Worm (Caenorhabditis elegans) whole organism, young adult: ENCODE data around the gene Y110A2AL.2.

Experiments used
- B0035.1 ChIP-seq: sonication (generic microtip); optimal IDR thresholded peaks from 2 replicates; lab custom pipeline; 2016; ENCODE audit warnings: missing genetic modification characterization, mild to moderate bottlenecking, missing compliant biosample characterization, missing genotype, missing genetic modification reagents
- F10E7.11 ChIP-seq: sonication (generic microtip); optimal IDR thresholded peaks from 2 replicates; lab custom pipeline; 2017; ENCODE audit warnings: mild to moderate bottlenecking, missing genetic modification characterization, moderate library complexity, missing compliant biosample characterization
- F23B12.7 ChIP-seq: sonication (generic microtip); optimal IDR thresholded peaks from 2 replicates; lab custom pipeline; 2017; ENCODE audit warnings: missing genetic modification characterization, mild to moderate bottlenecking, missing compliant biosample characterization, antibody characterized with exemption, moderate library complexity; ENCODE audit not compliant: insufficient read depth
- F33H1.4 ChIP-seq: fragments of 200-800 bp; sonication (Bioruptor generic); IDR thresholded peaks from 2 replicates; pipeline ENCODE4 v1.3.6; 2022; ENCODE audit warnings: missing genetic modification reagents, missing genetic modification characterization, missing compliant biosample characterization
- F39B2.1 ChIP-seq: fragments of 200-800 bp; sonication (Bioruptor generic); IDR thresholded peaks from 2 replicates; pipeline ENCODE4 v1.3.6; 2022; ENCODE audit warnings: missing genetic modification reagents, missing genetic modification characterization, missing compliant biosample characterization
- F55B11.4 ChIP-seq: sonication (generic microtip); optimal IDR thresholded peaks from 2 replicates; lab custom pipeline; 2016; ENCODE audit warnings: missing compliant biosample characterization, missing genetic modification characterization, borderline replicate concordance; ENCODE audit not compliant: insufficient read depth
- Y79H2A.3 ChIP-seq: fragments of 200-800 bp; sonication (Bioruptor generic); conservative IDR thresholded peaks from 2 replicates; pipeline ENCODE4 v1.3.6; 2022; ENCODE audit warnings: missing genetic modification reagents, missing genetic modification characterization, missing compliant biosample characterization
- ama-1 ChIP-seq, 3 experiments: fragments of 150-350 bp in 1 of 3; sonication (generic microtip) in 2 of 3; optimal IDR thresholded peaks; 2 replicates each; lab custom pipeline; 2014 to 2018; ENCODE audit warnings: missing biosample characterization in 2 of 3, missing genetic modification characterization in 2 of 3, missing genetic modification reagents in 2 of 3
- aptf-2 ChIP-seq: fragments of 200-800 bp; sonication (Bioruptor generic); conservative IDR thresholded peaks from 2 replicates; pipeline ENCODE4 v1.3.6; 2022; ENCODE audit warnings: missing genetic modification reagents, missing genetic modification characterization, missing compliant biosample characterization
- atf-7 ChIP-seq: sonication (generic microtip); optimal IDR thresholded peaks from 2 replicates; lab custom pipeline; 2017; ENCODE audit warnings: mild to moderate bottlenecking, missing genetic modification characterization, missing compliant biosample characterization
- attf-5 ChIP-seq: fragments of 200-800 bp; sonication (Bioruptor generic); optimal IDR thresholded peaks from 2 replicates; lab custom pipeline; 2018; ENCODE audit warnings: mild to moderate bottlenecking, missing genetic modification characterization, missing compliant biosample characterization
- bed-2 ChIP-seq: fragments of 200-800 bp; sonication (Bioruptor generic); IDR thresholded peaks from 2 replicates; pipeline ENCODE4 v1.3.6; 2022; ENCODE audit warnings: missing genetic modification reagents, missing genetic modification characterization, missing compliant biosample characterization
- cebp-1 ChIP-seq, 2 experiments: fragments of 200-800 bp in 1 of 2; sonication (Bioruptor generic) in 1 of 2; sonication (generic microtip) in 1 of 2; IDR thresholded peaks in 1 of 2; optimal IDR thresholded peaks in 1 of 2; 2 replicates each; pipeline versions ENCODE4 v1.3.6 to Lab custom; 2017 to 2022; ENCODE audit warnings: missing compliant biosample characterization in 2 of 2, missing genetic modification characterization in 2 of 2, mild to moderate bottlenecking in 1 of 2, missing genetic modification reagents in 1 of 2, moderate library complexity in 1 of 2
- dox-1 ChIP-seq: fragments of 200-800 bp; sonication (Bioruptor generic); IDR thresholded peaks from 2 replicates; pipeline ENCODE4 v1.3.6; 2022; ENCODE audit warnings: missing genetic modification reagents, missing genetic modification characterization, missing compliant biosample characterization
- fkh-3 ChIP-seq: sonication (generic microtip); optimal IDR thresholded peaks from 2 replicates; lab custom pipeline; 2016; ENCODE audit warnings: mild to moderate bottlenecking, missing genetic modification characterization, missing compliant biosample characterization
- gei-17 ChIP-seq: fragments of 200-800 bp; sonication (Bioruptor generic); optimal IDR thresholded peaks from 2 replicates; lab custom pipeline; 2018; ENCODE audit warnings: mild to moderate bottlenecking, missing genetic modification characterization, missing compliant biosample characterization
- lin-40 ChIP-seq: sonication (generic microtip); optimal IDR thresholded peaks from 2 replicates; lab custom pipeline; 2016; ENCODE audit warnings: missing genetic modification characterization, mild to moderate bottlenecking, missing compliant biosample characterization, missing genotype, missing genetic modification reagents
- lin-54 ChIP-seq: fragments of 200-800 bp; sonication (Bioruptor generic); optimal IDR thresholded peaks from 2 replicates; lab custom pipeline; 2018; ENCODE audit warnings: mild to moderate bottlenecking, missing genetic modification characterization, missing compliant biosample characterization
- madf-3 ChIP-seq: fragments of 200-800 bp; sonication (Bioruptor generic); IDR thresholded peaks from 2 replicates; pipeline ENCODE4 v1.3.6; 2022; ENCODE audit warnings: missing genetic modification reagents, missing genetic modification characterization, missing compliant biosample characterization
- nhr-120 ChIP-seq: fragments of 200-800 bp; sonication (Bioruptor generic); IDR thresholded peaks from 2 replicates; pipeline ENCODE4 v1.3.6; 2022; ENCODE audit warnings: missing genetic modification characterization, missing compliant biosample characterization
- nhr-179 ChIP-seq: sonication (generic microtip); optimal IDR thresholded peaks from 2 replicates; lab custom pipeline; 2016; ENCODE audit warnings: mild to moderate bottlenecking, missing genetic modification characterization, missing compliant biosample characterization
- pbrm-1 ChIP-seq: fragments of 200-800 bp; sonication (Bioruptor generic); IDR thresholded peaks from 2 replicates; pipeline ENCODE4 v1.3.6; 2022; ENCODE audit warnings: missing genetic modification reagents, missing genetic modification characterization, missing compliant biosample characterization
- rcor-1 ChIP-seq: fragments of 200-800 bp; sonication (Bioruptor generic); IDR thresholded peaks from 2 replicates; pipeline ENCODE4 v1.3.6; 2022; ENCODE audit warnings: missing genetic modification reagents, missing genetic modification characterization, missing compliant biosample characterization
- rpc-1 ChIP-seq, 2 experiments: fragments of 150-350 bp in 1 of 2; sonication (generic microtip) in 1 of 2; optimal IDR thresholded peaks; 2 replicates each; lab custom pipeline; 2014 to 2018; ENCODE audit warnings: missing biosample characterization in 1 of 2, missing genetic modification characterization in 1 of 2, missing genetic modification reagents in 1 of 2, missing genotype in 1 of 2
- unc-130 ChIP-seq: sonication (generic microtip); optimal IDR thresholded peaks from 2 replicates; lab custom pipeline; 2016; ENCODE audit warnings: missing genetic modification reagents, missing genetic modification characterization, missing compliant biosample characterization
- unc-62 ChIP-seq: fragments of 150-350 bp; optimal IDR thresholded peaks from 2 replicates; lab custom pipeline; 2014; ENCODE audit warnings: missing biosample characterization, missing genetic modification reagents, missing genetic modification characterization
- xnd-1 ChIP-seq: sonication (generic microtip); optimal IDR thresholded peaks from 2 replicates; lab custom pipeline; 2016; ENCODE audit warnings: missing genotype, missing genetic modification reagents, missing genetic modification characterization, missing compliant biosample characterization
- zfh-2 ChIP-seq: fragments of 200-800 bp; sonication (Bioruptor generic); conservative IDR thresholded peaks from 2 replicates; pipeline ENCODE4 v1.3.6; 2022; ENCODE audit warnings: missing genetic modification reagents, missing genetic modification characterization, missing compliant biosample characterization
- ztf-22 ChIP-seq: fragments of 200-800 bp; sonication (Bioruptor generic); optimal IDR thresholded peaks from 2 replicates; lab custom pipeline; 2018; ENCODE audit warnings: mild to moderate bottlenecking, missing genetic modification characterization, moderate library complexity, missing compliant biosample characterization
- ztf-6 ChIP-seq: fragments of 200-800 bp; sonication (Bioruptor generic); IDR thresholded peaks from 2 replicates; pipeline ENCODE4 v1.3.6; 2022; ENCODE audit warnings: missing genetic modification reagents, missing genetic modification characterization, missing compliant biosample characterization

Gene Y110A2AL.2

DNA sequence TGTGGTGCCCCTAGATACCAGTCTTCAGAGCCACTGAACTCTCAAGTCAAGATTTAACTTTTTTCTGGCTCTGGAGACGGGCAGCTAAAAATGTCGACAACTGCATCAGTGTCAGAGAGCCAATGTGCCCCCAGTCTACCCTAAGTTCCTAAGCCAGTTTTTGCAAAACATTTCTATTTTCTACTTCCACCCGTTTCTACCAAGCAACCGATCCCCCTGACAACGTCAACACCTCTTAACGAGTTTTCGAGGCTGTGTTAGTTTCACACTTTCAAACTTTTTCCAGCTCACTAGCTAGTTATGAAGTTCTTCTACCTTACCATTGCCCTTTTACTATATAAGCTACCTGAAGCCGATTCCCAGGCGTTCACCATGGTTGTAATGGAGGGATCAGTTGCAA lies 3.6 kb upstream of the Y110A2AL.2 start, which contains the start of gene Y110A2AL.5:
TSS of gene Y110A2AL.5 (plus strand) at position 301 of the 400 bp plus-strand sequence.
- no peak for TF ChIP-seq bed-2 (GFP tag; lab: Robert Waterston, UW)
- TF ChIP-seq rcor-1 (GFP tag; lab: Robert Waterston, UW), result no peak
- no peak for TF ChIP-seq madf-3 (GFP tag; lab: Robert Waterston, UW)
- TF ChIP-seq lin-40 (tag; lab: Kevin White, UChicago), result no peak
- TF ChIP-seq cebp-1 (GFP tag; IDR thresholded peaks at IDR 0.05; lab: Robert Waterston, UW), result no peak
- TF ChIP-seq cebp-1 (tag; optimal IDR thresholded peaks at IDR 0.05; lab: Kevin White, UChicago), result no peak
- TF ChIP-seq nhr-120, result no peak
- TF ChIP-seq fkh-3 (tag; lab: Kevin White, UChicago), result no peak
- TF ChIP-seq, all 124 proteins: peak for 0

ce11 chrII:2865355-2865754 lies 2.4 kb upstream of the Y110A2AL.2 start:
- TF ChIP-seq zfh-2, result peak; percentile 55; the same call in 1 of the 2 replicates
- TF ChIP-seq nhr-120, result 0 out of 2 replicates have a peak, but pooled peaks have one; percentile 28
- TF ChIP-seq F33H1.4, result no peak
- TF ChIP-seq dox-1 (GFP tag; lab: Robert Waterston, UW), result no peak
- no peak for TF ChIP-seq lin-54 (GFP tag; lab: Kevin White, UChicago)

- no peak for TF ChIP-seq F33H1.4
- TF ChIP-seq ztf-22 (GFP tag; lab: Kevin White, UChicago), result no peak
- TF ChIP-seq gei-17 (GFP tag; lab: Kevin White, UChicago), result no peak
- no peak for TF ChIP-seq aptf-2 (GFP tag; lab: Robert Waterston, UW)
- no peak for TF ChIP-seq ztf-6 (GFP tag; lab: Robert Waterston, UW)
- no peak for TF ChIP-seq rpc-1 (optimal IDR thresholded peaks at IDR 0.05; lab: Kevin White, UChicago)
- no peak for TF ChIP-seq rpc-1 (tag; optimal IDR thresholded peaks at IDR 0.05; lab: Kevin White, UChicago)
- no peak for TF ChIP-seq xnd-1 (tag; lab: Kevin White, UChicago)
- no peak for TF ChIP-seq attf-5
- no peak for TF ChIP-seq unc-62 (GFP tag; lab: Kevin White, UChicago)
- TF ChIP-seq, all 124 proteins: peak for 0
Observed at ce11 chrII:2866541-2867124, 1.2 kb upstream of the Y110A2AL.2 start, which contains the start of the genes Y110A2AL.9 and Y110A2AL.3. Gene Y110A2AL.9 (minus strand): TSS chrII:2866641. Gene Y110A2AL.3 (plus strand): TSS chrII:2867074.

DNA sequence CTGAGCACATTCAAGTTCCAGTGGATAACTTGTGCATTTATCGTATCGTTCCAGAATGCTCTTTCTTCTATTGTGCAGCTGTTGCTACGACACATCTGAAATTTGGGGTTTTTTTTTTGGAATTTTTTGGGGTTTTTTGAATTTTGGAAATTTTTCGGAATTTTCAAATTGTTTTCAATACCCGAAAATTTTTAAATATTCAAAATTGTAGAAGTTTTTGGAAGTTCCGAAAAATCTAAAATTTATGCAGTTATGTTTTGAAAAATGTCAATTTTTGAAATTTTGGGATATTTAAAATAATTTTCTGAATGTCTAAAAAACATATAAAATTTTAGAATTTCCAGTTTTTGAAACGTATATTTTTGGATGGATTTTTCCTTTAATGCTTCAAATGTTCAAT lies 4.0 kb downstream of the Y110A2AL.2 start, which contains the start of gene Y110A2AL.10:
TSS of gene Y110A2AL.10 (minus strand) at position 101 of the 400 bp plus-strand sequence.
- no peak for TF ChIP-seq B0035.1
- TF ChIP-seq Y79H2A.3 (GFP tag; lab: Robert Waterston, UW), result no peak
- no peak for TF ChIP-seq F55B11.4
- TF ChIP-seq pbrm-1 (GFP tag; lab: Robert Waterston, UW), result no peak
- TF ChIP-seq atf-7, result no peak
- no peak for TF ChIP-seq unc-130 (GFP tag; lab: Kevin White, UChicago)
- no peak for TF ChIP-seq ama-1 (optimal IDR thresholded peaks at IDR 0.05; lab: Kevin White, UChicago)
- TF ChIP-seq ama-1 (GFP tag; optimal IDR thresholded peaks at IDR 0.05; lab: Kevin White, UChicago), result no peak
- TF ChIP-seq nhr-179 (tag; lab: Kevin White, UChicago), result no peak
- TF ChIP-seq F10E7.11 (tag; lab: Kevin White, UChicago), result no peak
- no peak for TF ChIP-seq F23B12.7 (tag; lab: Kevin White, UChicago)
- TF ChIP-seq fkh-3 (tag; lab: Kevin White, UChicago), result no peak
- no peak for TF ChIP-seq unc-62 (GFP tag; lab: Kevin White, UChicago)
- TF ChIP-seq F39B2.1, result no peak
